Fruit fly (Drosophila melanogaster): Measurements from ENCODE around the gene CG5854.

- no peak for TF ChIP-seq CG8478 (optimal IDR thresholded peaks at IDR 0.05)
- TF ChIP-seq CTCF (optimal IDR thresholded peaks at IDR 0.05), result no peak
These were observed 29.1 kb downstream of the CG5854 start, which contains the start of gene CG31140 for dm6 chr3R:23962781-23963222.
